Worm (Caenorhabditis elegans) whole organism, late embryonic: ENCODE measurements around the gene AH10.2.

Experiments
- C08G9.2 ChIP-seq: sonication (generic microtip); optimal IDR thresholded peaks from 2 replicates; lab custom pipeline; 2016; ENCODE audit warnings: mild to moderate bottlenecking, missing genetic modification characterization, moderate library complexity, missing compliant biosample characterization
- C38D4.7 ChIP-seq: fragments of 200-800 bp; sonication (Bioruptor generic); optimal IDR thresholded peaks from 2 replicates; lab custom pipeline; 2018; ENCODE audit warnings: mild to moderate bottlenecking, missing genetic modification characterization, moderate library complexity, missing compliant biosample characterization
- F13H6.1 ChIP-seq: sonication (generic microtip); optimal IDR thresholded peaks from 2 replicates; lab custom pipeline; 2016; ENCODE audit warnings: missing genetic modification characterization, missing compliant biosample characterization
- K02D7.2 ChIP-seq: sonication (generic microtip); optimal IDR thresholded peaks from 2 replicates; lab custom pipeline; 2017; ENCODE audit warnings: mild to moderate bottlenecking, missing genetic modification characterization, missing compliant biosample characterization
- K09A11.1 ChIP-seq: sonication (generic microtip); optimal IDR thresholded peaks from 2 replicates; lab custom pipeline; 2017; ENCODE audit warnings: antibody characterized with exemption, mild to moderate bottlenecking, missing genetic modification characterization, missing compliant biosample characterization; ENCODE audit not compliant: insufficient read depth
- T23F11.4 ChIP-seq: fragments of 200-800 bp; sonication (Bioruptor generic); optimal IDR thresholded peaks from 2 replicates; lab custom pipeline; 2018; ENCODE audit warnings: mild to moderate bottlenecking, missing genetic modification characterization, missing compliant biosample characterization
- Y22D7AL.16 ChIP-seq: sonication (generic microtip); optimal IDR thresholded peaks from 2 replicates; lab custom pipeline; 2016; ENCODE audit warnings: missing genetic modification characterization, missing compliant biosample characterization
- ama-1 ChIP-seq: fragments of 150-350 bp; optimal IDR thresholded peaks from 2 replicates; lab custom pipeline; 2014
- ceh-18 ChIP-seq: sonication (generic microtip); optimal IDR thresholded peaks from 2 replicates; lab custom pipeline; 2016; ENCODE audit warnings: missing genetic modification characterization, missing compliant biosample characterization
- ceh-22 ChIP-seq: sonication (generic microtip); optimal IDR thresholded peaks from 2 replicates; lab custom pipeline; 2017; ENCODE audit warnings: missing biosample characterization, missing genetic modification characterization
- ceh-24 ChIP-seq: sonication (generic microtip); optimal IDR thresholded peaks from 2 replicates; lab custom pipeline; 2016; ENCODE audit warnings: mild to moderate bottlenecking, missing genetic modification characterization, missing compliant biosample characterization
- ceh-31 ChIP-seq: sonication (generic microtip); optimal IDR thresholded peaks from 2 replicates; lab custom pipeline; 2016; ENCODE audit warnings: missing genetic modification characterization, missing compliant biosample characterization
- ceh-6 ChIP-seq: fragments of 200-800 bp; sonication (Bioruptor generic); optimal IDR thresholded peaks from 2 replicates; lab custom pipeline; 2018; ENCODE audit warnings: mild to moderate bottlenecking, missing genetic modification characterization, missing compliant biosample characterization
- dve-1 ChIP-seq: sonication (generic microtip); optimal IDR thresholded peaks from 2 replicates; lab custom pipeline; 2017; ENCODE audit warnings: antibody characterized with exemption, mild to moderate bottlenecking, missing genetic modification characterization, missing compliant biosample characterization
- elt-2 ChIP-seq: sonication (generic microtip); optimal IDR thresholded peaks from 2 replicates; lab custom pipeline; 2016; ENCODE audit warnings: missing genetic modification reagents, missing genetic modification characterization, missing compliant biosample characterization
- eyg-1 ChIP-seq: sonication (generic microtip); optimal IDR thresholded peaks from 2 replicates; lab custom pipeline; 2016; ENCODE audit warnings: missing genotype, missing genetic modification characterization, missing compliant biosample characterization
- fax-1 ChIP-seq: sonication (generic microtip); optimal IDR thresholded peaks from 2 replicates; lab custom pipeline; 2016; ENCODE audit warnings: missing genotype, missing genetic modification characterization, missing compliant biosample characterization
- fkh-10 ChIP-seq: fragments of 150-350 bp; optimal IDR thresholded peaks from 2 replicates; lab custom pipeline; 2014; ENCODE audit warnings: missing biosample characterization, missing genetic modification reagents, missing genetic modification characterization
- fkh-6 ChIP-seq: sonication (generic microtip); optimal IDR thresholded peaks from 2 replicates; lab custom pipeline; 2016; ENCODE audit warnings: missing genetic modification characterization, missing compliant biosample characterization
- hlh-13 ChIP-seq: fragments of 200-800 bp; sonication (Bioruptor generic); optimal IDR thresholded peaks from 2 replicates; lab custom pipeline; 2018; ENCODE audit warnings: mild to moderate bottlenecking, missing genetic modification characterization, missing compliant biosample characterization
- hlh-30 ChIP-seq: sonication (generic microtip); optimal IDR thresholded peaks from 2 replicates; lab custom pipeline; 2017; ENCODE audit warnings: antibody characterized with exemption, missing genetic modification characterization, missing compliant biosample characterization; ENCODE audit not compliant: insufficient read depth
- lin-11 ChIP-seq: fragments of 200-800 bp; sonication (Bioruptor generic); optimal IDR thresholded peaks from 2 replicates; lab custom pipeline; 2018; ENCODE audit warnings: mild to moderate bottlenecking, missing genetic modification characterization, missing compliant biosample characterization
- mec-3 ChIP-seq: sonication (generic microtip); optimal IDR thresholded peaks from 2 replicates; lab custom pipeline; 2016; ENCODE audit warnings: borderline replicate concordance, missing genetic modification characterization, missing compliant biosample characterization
- nfya-1 ChIP-seq: sonication (generic microtip); optimal IDR thresholded peaks from 2 replicates; lab custom pipeline; 2017; ENCODE audit warnings: missing genetic modification characterization, mild to moderate bottlenecking, missing compliant biosample characterization, antibody characterized with exemption, moderate library complexity
- nhr-11 ChIP-seq: fragments of 150-350 bp; optimal IDR thresholded peaks from 2 replicates; lab custom pipeline; 2014; ENCODE audit warnings: missing biosample characterization, missing genetic modification characterization
- nhr-232 ChIP-seq: sonication (generic microtip); optimal IDR thresholded peaks from 2 replicates; lab custom pipeline; 2016; ENCODE audit warnings: missing genetic modification characterization, missing compliant biosample characterization
- odd-2 ChIP-seq: sonication (generic microtip); optimal IDR thresholded peaks from 2 replicates; lab custom pipeline; 2017; ENCODE audit warnings: antibody characterized with exemption, mild to moderate bottlenecking, missing genetic modification characterization, missing compliant biosample characterization
- pha-2 ChIP-seq: sonication (generic microtip); optimal IDR thresholded peaks from 2 replicates; lab custom pipeline; 2017; ENCODE audit warnings: mild to moderate bottlenecking, missing genetic modification characterization, missing compliant biosample characterization
- pqm-1 ChIP-seq: sonication (generic microtip); optimal IDR thresholded peaks from 2 replicates; lab custom pipeline; 2016; ENCODE audit warnings: missing genetic modification characterization, missing compliant biosample characterization
- pros-1 ChIP-seq: fragments of 150-350 bp; optimal IDR thresholded peaks from 2 replicates; lab custom pipeline; 2014; ENCODE audit warnings: missing biosample characterization, missing genetic modification reagents, missing genetic modification characterization
- ref-2 ChIP-seq: sonication (generic microtip); optimal IDR thresholded peaks from 2 replicates; lab custom pipeline; 2016; ENCODE audit warnings: missing genetic modification characterization, missing compliant biosample characterization
- rnt-1 ChIP-seq: sonication (generic microtip); optimal IDR thresholded peaks from 2 replicates; lab custom pipeline; 2016; ENCODE audit warnings: missing genetic modification characterization, missing compliant biosample characterization
- sdc-2 ChIP-seq: sonication (generic microtip); optimal IDR thresholded peaks from 2 replicates; lab custom pipeline; 2016; ENCODE audit warnings: missing genotype, missing genetic modification characterization, missing compliant biosample characterization
- syd-9 ChIP-seq: sonication (generic microtip); optimal IDR thresholded peaks from 2 replicates; lab custom pipeline; 2016; ENCODE audit warnings: mild to moderate bottlenecking, missing genetic modification characterization, moderate library complexity, missing compliant biosample characterization
- tbx-7 ChIP-seq: sonication (generic microtip); optimal IDR thresholded peaks from 2 replicates; lab custom pipeline; 2016; ENCODE audit warnings: missing genotype, missing genetic modification characterization, missing compliant biosample characterization
- unc-42 ChIP-seq: sonication (generic microtip); optimal IDR thresholded peaks from 2 replicates; lab custom pipeline; 2016; ENCODE audit warnings: missing genotype, missing genetic modification characterization, missing compliant biosample characterization
- unc-55 ChIP-seq: sonication (generic microtip); optimal IDR thresholded peaks from 2 replicates; lab custom pipeline; 2017; ENCODE audit warnings: missing biosample characterization, missing genetic modification reagents, missing genetic modification characterization
- zip-5 ChIP-seq: sonication (generic microtip); optimal IDR thresholded peaks from 2 replicates; lab custom pipeline; 2016; ENCODE audit warnings: missing genetic modification characterization, missing compliant biosample characterization
- ztf-16 ChIP-seq: sonication (generic microtip); optimal IDR thresholded peaks from 2 replicates; lab custom pipeline; 2017; ENCODE audit warnings: missing genetic modification characterization, missing compliant biosample characterization

The AH10.2 gene

DNA sequence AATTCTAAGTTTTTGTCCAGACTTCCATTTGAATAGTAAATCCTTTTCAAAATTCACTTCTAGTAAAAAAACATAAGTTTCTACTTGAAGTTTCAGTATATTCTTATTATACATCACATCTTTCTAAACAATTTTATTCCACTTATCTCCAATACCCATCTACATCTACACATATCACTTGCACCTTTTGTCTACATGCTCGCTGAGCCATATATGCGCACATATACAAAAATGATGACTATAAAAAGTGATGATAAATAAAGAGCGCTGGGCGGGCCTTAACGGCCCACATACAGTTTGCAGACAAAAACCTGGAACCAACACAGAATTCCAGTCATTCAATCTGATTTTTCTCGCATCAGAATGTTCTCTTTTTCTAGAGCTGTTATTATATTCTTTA is at the start of gene AH10.2:
Gene AH10.2 (plus strand): TSS at position 301 of the 400 bp plus-strand sequence.
- TF ChIP-seq mec-3 (tag; lab: Kevin White, UChicago) (no peak), nhr-11 (tag; lab: Kevin White, UChicago) (no peak), Y22D7AL.16 (tag; lab: Kevin White, UChicago) (no peak), tbx-7 (tag; lab: Kevin White, UChicago) (no peak), ceh-6 (GFP tag; lab: Kevin White, UChicago) (no peak)

DNA sequence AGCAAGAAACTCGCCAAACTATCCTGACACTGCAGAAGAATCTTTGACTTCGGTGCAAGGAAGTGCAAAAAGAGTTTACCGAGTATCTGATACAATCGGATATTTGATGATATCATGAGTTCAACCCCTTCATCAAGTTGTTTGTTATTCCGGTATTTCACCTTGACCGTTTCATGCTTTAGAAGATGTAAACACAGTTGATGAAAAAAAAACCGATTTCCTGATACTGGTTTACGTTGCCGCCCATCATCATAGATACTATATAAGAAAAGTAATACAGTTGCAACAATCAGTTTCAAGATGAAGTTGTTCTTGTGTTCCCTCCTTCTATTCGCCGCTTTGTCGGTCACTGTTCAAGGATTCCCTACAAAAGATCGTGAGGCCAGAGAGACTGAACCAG is 49.1 kb upstream of the AH10.2 start, which contains the start of gene H39E23.3:
Gene H39E23.3 (plus strand): TSS at position 301 of the 400 bp plus-strand sequence.
- TF ChIP-seq sdc-2 (tag; lab: Kevin White, UChicago) (no peak), pqm-1 (tag; lab: Kevin White, UChicago) (no peak), elt-2 (no peak), fkh-10 (GFP tag; lab: Kevin White, UChicago) (no peak), Y22D7AL.16 (tag; lab: Kevin White, UChicago) (no peak), fax-1 (tag; lab: Kevin White, UChicago) (no peak), eyg-1 (tag; lab: Kevin White, UChicago) (no peak), nhr-11 (tag; lab: Kevin White, UChicago) (no peak), T23F11.4 (GFP tag; lab: Kevin White, UChicago) (no peak), lin-11 (tag; lab: Kevin White, UChicago) (no peak), pha-2 (tag; lab: Kevin White, UChicago) (no peak), unc-55 (GFP tag; lab: Kevin White, UChicago) (no peak), C08G9.2 (tag; lab: Kevin White, UChicago) (no peak), zip-5 (no peak), mec-3 (tag; lab: Kevin White, UChicago) (no peak), ama-1 (lab: Kevin White, UChicago) (no peak), F13H6.1 (tag; lab: Kevin White, UChicago) (no peak)

DNA sequence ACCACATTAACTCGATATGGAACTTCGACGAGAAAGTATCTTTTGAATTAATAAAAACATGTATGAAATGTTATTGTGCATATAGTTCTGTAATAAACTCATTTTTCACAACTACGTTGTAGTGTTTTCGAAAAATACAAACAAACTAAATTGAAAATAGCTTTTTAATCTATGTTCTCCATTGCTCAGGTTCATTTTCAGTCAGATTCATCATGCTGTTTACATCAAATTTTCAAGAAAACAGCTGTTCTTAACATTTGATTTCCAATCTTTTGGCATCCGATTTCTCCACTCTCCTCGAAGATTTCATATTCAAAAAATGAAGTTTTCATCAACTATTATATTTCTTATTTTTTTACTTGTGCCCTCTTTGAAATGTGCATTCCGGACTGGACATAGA is 46.5 kb upstream of the AH10.2 start, which contains the start of gene H39E23.2:
Gene H39E23.2 (plus strand): TSS at position 301 of the 400 bp plus-strand sequence.
- no peak for TF ChIP-seq K09A11.1 (tag; lab: Kevin White, UChicago)
- TF ChIP-seq tbx-7 (tag; lab: Kevin White, UChicago): no peak
- no peak for TF ChIP-seq hlh-13 (GFP tag; lab: Kevin White, UChicago)
- TF ChIP-seq ref-2 (tag; lab: Kevin White, UChicago): no peak
- no peak for TF ChIP-seq ztf-16 (tag; lab: Kevin White, UChicago)

DNA sequence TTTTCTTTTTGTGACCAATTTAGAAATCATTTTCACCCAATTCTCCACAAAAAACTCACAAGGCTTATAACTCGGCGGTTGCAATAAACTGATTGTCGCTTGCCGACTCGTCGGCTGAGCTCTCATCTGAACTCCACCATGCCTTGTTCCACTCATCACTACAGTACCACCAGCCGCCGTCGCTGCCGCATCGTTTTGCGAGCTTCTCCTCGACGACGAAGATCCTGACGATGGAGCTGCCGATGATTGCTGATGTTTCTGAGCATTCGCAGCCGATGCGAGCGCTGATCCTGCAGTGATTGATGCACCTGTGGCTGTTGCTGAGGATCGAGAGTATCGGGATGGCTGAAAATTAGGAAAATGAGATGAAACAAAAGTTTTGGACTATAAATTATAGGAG is 35.9 kb upstream of the AH10.2 start:
- TF ChIP-seq rnt-1 (tag; lab: Kevin White, UChicago) (no peak), ztf-16 (tag; lab: Kevin White, UChicago) (no peak), C08G9.2 (tag; lab: Kevin White, UChicago) (no peak), odd-2 (no peak), Y22D7AL.16 (tag; lab: Kevin White, UChicago) (no peak), fkh-10 (GFP tag; lab: Kevin White, UChicago) (no peak), pros-1 (tag; lab: Kevin White, UChicago) (no peak), hlh-30 (tag; lab: Kevin White, UChicago) (no peak), syd-9 (tag; lab: Kevin White, UChicago) (no peak), ceh-22 (tag; lab: Kevin White, UChicago) (no peak), ceh-31 (no peak), pqm-1 (tag; lab: Kevin White, UChicago) (no peak), C38D4.7 (GFP tag; lab: Kevin White, UChicago) (no peak), nhr-232 (tag; lab: Kevin White, UChicago) (no peak), unc-55 (GFP tag; lab: Kevin White, UChicago) (no peak)

DNA sequence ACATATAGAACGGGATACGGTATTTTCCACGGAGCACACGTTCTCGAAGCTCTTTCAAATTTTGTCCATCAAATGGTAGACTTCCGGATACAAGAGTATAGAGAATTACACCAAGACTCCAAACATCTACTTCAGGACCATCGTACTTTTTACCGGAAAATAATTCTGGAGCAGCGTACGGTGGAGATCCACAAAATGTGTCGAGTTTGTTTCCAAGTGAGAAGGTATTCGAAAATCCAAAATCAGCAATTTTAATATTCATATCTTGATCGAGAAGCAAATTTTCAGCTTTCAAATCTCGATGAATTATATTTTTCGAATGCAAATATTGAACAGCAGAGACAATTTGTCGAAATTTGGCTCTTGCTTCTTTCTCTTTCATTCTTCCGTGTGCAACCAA is 33.4 kb upstream of the AH10.2 start:
- TF ChIP-seq zip-5: no peak
- TF ChIP-seq ceh-6 (GFP tag; lab: Kevin White, UChicago): no peak
- no peak for TF ChIP-seq K02D7.2
- no peak for TF ChIP-seq ceh-24 (tag; lab: Kevin White, UChicago)
- TF ChIP-seq ceh-18 (tag; lab: Kevin White, UChicago): no peak
- no peak for TF ChIP-seq nfya-1 (tag; lab: Kevin White, UChicago)
- TF ChIP-seq dve-1 (tag; lab: Kevin White, UChicago): no peak
- no peak for TF ChIP-seq fkh-6 (tag; lab: Kevin White, UChicago)
- no peak for TF ChIP-seq tbx-7 (tag; lab: Kevin White, UChicago)
- no peak for TF ChIP-seq unc-42
- no peak for TF ChIP-seq C38D4.7 (GFP tag; lab: Kevin White, UChicago)
- TF ChIP-seq hlh-30 (tag; lab: Kevin White, UChicago): no peak
